Fruit fly (Drosophila melanogaster): ENCODE data around the gene CG33695.
A peak's percentile ranks its signal among the peaks of the same experiment; 100 is the strongest.

The CG33695 gene

DNA sequence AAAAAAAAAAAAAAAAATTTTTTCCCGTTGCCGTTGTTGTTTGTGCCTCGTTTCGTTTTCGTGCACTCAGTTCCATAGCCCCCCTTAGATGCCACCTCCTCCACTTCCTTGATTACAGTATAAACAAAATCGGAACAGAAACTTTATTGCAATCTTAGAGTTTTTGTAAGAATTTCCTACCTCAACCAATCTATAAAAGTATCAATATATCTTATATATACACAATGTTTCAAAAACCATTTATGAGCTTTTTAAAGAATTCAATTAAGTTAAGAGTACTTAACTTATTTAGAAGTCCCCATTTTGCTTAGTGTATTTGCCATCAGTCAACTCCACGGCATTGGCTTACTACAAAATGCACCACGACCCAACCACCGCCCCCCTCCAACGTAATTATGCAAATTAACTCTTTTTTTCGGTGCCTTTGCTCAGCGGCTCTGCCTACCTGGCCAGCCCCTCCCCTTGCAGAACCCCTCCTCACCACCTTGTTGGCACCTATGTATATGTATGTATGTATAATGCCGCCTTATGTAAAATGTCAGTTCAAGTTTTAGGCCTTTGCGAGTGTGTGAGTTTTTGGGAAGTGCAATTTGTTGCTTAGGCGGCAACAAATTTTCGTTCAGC, 39.9 kb downstream of the CG33695 start:
- TF ChIP-seq GATAd (GFP tag; optimal IDR thresholded peaks at IDR 0.05), result no peak
- no peak for TF ChIP-seq Hr78 (GFP tag; optimal IDR thresholded peaks at IDR 0.05)
- TF ChIP-seq h (GFP tag; optimal IDR thresholded peaks at IDR 0.05), result peak; percentile 6
- TF ChIP-seq HLH106 (tag; optimal IDR thresholded peaks at IDR 0.05), result peak; percentile 13
- no peak for TF ChIP-seq Dif (GFP tag; optimal IDR thresholded peaks at IDR 0.05; ENCODE audit: partially characterized antibody)

DNA sequence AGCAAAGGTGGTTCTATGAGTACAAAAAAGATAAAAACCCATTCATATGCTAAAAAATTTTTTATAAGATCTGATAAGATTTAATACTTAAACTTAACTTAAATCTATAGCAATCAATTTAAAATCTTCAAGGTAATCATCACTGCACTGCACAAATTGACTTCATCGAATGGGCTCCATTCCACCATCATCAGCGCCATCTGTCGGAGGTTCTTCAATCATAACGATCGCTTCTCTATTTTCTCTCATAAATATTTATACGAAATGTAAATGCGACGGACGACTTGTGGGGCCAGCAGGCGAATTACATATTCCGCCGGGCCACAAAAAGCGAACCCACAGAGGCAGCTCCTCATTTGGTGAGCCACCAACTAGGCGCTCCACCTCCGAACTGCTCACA, 40.6 kb downstream of the CG33695 start:
- TF ChIP-seq h (GFP tag; optimal IDR thresholded peaks at IDR 0.05), result no peak
- TF ChIP-seq HLH106 (tag; optimal IDR thresholded peaks at IDR 0.05), result no peak
- TF ChIP-seq CrebA (GFP tag; optimal IDR thresholded peaks at IDR 0.05; ENCODE audit: borderline replicate concordance), result no peak
- no peak for TF ChIP-seq psq (GFP tag; optimal IDR thresholded peaks at IDR 0.05)
- TF ChIP-seq GATAd (GFP tag; optimal IDR thresholded peaks at IDR 0.05), result no peak
- TF ChIP-seq sage (GFP tag; optimal IDR thresholded peaks at IDR 0.05), result no peak
- TF ChIP-seq Vsx2 (GFP tag; optimal IDR thresholded peaks at IDR 0.05; ENCODE audit: partially characterized antibody), result no peak
- TF ChIP-seq pan (optimal IDR thresholded peaks at IDR 0.05), result no peak

- TF ChIP-seq fru (GFP tag; optimal IDR thresholded peaks at IDR 0.05) (no peak), rgr (GFP tag; optimal IDR thresholded peaks at IDR 0.05) (no peak), CrebA (GFP tag; optimal IDR thresholded peaks at IDR 0.05; ENCODE audit: borderline replicate concordance) (no peak), ey (GFP tag; optimal IDR thresholded peaks at IDR 0.05) (no peak), OdsH (GFP tag; optimal IDR thresholded peaks at IDR 0.05) (no peak), GATAd (GFP tag; optimal IDR thresholded peaks at IDR 0.05) (no peak), Jra (GFP tag; optimal IDR thresholded peaks at IDR 0.05) (no peak), psq (GFP tag; optimal IDR thresholded peaks at IDR 0.05) (no peak), Rel (GFP tag; optimal IDR thresholded peaks at IDR 0.05) (no peak), Rel (tag; optimal IDR thresholded peaks at IDR 0.05) (no peak), HLH106 (tag; optimal IDR thresholded peaks at IDR 0.05) (no peak), sv (GFP tag; optimal IDR thresholded peaks at IDR 0.05) (no peak), dl (GFP tag; optimal IDR thresholded peaks at IDR 0.05; ENCODE audit: insufficient read depth in 1 of 2, partially characterized antibody in 2 of 2) (no peak), Vsx2 (GFP tag; optimal IDR thresholded peaks at IDR 0.05; ENCODE audit: partially characterized antibody) (no peak), Dif (GFP tag; optimal IDR thresholded peaks at IDR 0.05; ENCODE audit: partially characterized antibody) (no peak), brk (GFP tag; optimal IDR thresholded peaks at IDR 0.05) (no peak), br (GFP tag; optimal IDR thresholded peaks at IDR 0.05) (no peak), Mio (GFP tag; optimal IDR thresholded peaks at IDR 0.05) (no peak), usp (GFP tag; optimal IDR thresholded peaks at IDR 0.05) (no peak)
Observed at dm6 chr2L:11319221-11319620, 41.4 kb downstream of the CG33695 start.

DNA sequence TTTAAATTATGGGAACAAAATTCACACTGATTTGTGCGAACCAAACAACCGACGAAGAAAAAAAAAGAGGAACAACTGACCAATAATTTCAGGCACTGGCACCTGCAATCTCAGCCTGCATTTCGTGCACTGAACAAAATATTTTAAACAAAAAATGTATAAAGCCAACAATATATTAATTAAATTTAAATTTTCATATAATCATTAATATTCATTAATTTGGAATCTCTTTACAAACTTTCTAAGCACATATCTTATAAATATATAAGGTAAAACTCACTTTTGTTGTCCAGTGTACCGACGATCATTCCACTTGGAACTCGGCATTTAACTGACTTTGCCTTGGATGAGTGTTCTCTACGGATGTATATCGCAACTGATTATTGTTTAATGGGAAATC, 44.3 kb downstream of the CG33695 start:
- TF ChIP-seq HLH106 (tag; optimal IDR thresholded peaks at IDR 0.05) (peak; percentile 16), Dfd (GFP tag; optimal IDR thresholded peaks at IDR 0.05) (no peak)

DNA sequence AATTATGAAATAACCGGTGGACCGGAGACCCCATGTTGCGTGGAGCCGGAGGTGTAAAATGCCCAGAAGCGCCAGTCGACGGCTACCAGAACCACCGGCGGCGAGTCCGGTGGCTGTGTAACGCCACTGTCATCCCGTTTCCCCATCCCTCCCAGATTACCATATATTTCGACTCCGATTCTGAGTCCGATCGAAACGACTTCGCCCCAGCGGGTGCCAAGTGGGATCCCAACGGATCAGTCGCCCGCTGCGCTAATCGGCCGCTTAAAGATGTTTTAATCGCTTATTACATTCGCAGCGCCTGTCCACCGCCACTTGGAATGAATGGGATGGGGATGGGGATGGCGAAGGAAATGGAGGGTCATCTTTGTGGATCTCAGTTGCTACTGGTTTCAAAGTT, 45.0 kb downstream of the CG33695 start:
- TF ChIP-seq CG32264 (GFP tag; optimal IDR thresholded peaks at IDR 0.05) (no peak), Dif (GFP tag; optimal IDR thresholded peaks at IDR 0.05; ENCODE audit: partially characterized antibody) (no peak), dmrt93B (GFP tag; optimal IDR thresholded peaks at IDR 0.05) (no peak), CG9705 (GFP tag; optimal IDR thresholded peaks at IDR 0.05) (no peak), Myc (optimal IDR thresholded peaks at IDR 0.05) (no peak), br (GFP tag; optimal IDR thresholded peaks at IDR 0.05) (no peak), Hr78 (GFP tag; optimal IDR thresholded peaks at IDR 0.05) (no peak)

DNA sequence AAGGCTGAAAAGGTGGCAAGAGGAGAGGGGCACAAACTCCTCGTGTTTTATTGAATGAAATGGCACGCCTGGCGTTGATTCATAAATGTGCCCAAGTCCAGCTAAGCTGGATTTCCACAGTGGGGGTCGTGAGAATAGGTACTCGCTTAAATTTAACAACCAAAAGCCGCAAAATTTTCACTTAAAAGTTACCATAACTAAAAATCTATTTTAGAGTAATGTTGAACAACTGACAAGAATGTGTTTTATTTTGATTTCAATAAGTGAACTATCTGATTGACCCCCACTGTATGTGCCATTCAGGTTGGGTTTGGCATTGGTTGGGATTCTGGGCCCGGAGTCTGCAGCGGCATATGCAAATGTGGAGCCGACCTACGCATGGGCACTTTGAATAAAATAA, 46.1 kb downstream of the CG33695 start:
- TF ChIP-seq Myc (optimal IDR thresholded peaks at IDR 0.05) (no peak), HLH106 (tag; optimal IDR thresholded peaks at IDR 0.05) (peak; percentile 89), rgr (GFP tag; optimal IDR thresholded peaks at IDR 0.05) (peak; percentile 94), br (GFP tag; optimal IDR thresholded peaks at IDR 0.05) (peak; percentile 92), lola (GFP tag; optimal IDR thresholded peaks at IDR 0.05) (no peak), dl (GFP tag; optimal IDR thresholded peaks at IDR 0.05; ENCODE audit: insufficient read depth in 1 of 2, partially characterized antibody in 2 of 2) (no peak), jim (GFP tag; optimal IDR thresholded peaks at IDR 0.05) (no peak), ey (GFP tag; optimal IDR thresholded peaks at IDR 0.05) (peak; percentile 94), woc (GFP tag; optimal IDR thresholded peaks at IDR 0.05) (peak; percentile 88), N (GFP tag; optimal IDR thresholded peaks at IDR 0.05) (no peak), Rel (GFP tag; optimal IDR thresholded peaks at IDR 0.05) (peak; percentile 73), Rel (tag; optimal IDR thresholded peaks at IDR 0.05) (peak; percentile 45), CG9705 (GFP tag; optimal IDR thresholded peaks at IDR 0.05) (peak; percentile 68), sage (GFP tag; optimal IDR thresholded peaks at IDR 0.05) (peak; percentile 80), Hnf4 (GFP tag; optimal IDR thresholded peaks at IDR 0.05) (peak; percentile 93), dsf (GFP tag; optimal IDR thresholded peaks at IDR 0.05; ENCODE audit: borderline replicate concordance) (peak; percentile 54), foxo (GFP tag; optimal IDR thresholded peaks at IDR 0.05) (peak; percentile 33 to 94), brk (GFP tag; optimal IDR thresholded peaks at IDR 0.05) (peak; percentile 78), Mio (GFP tag; optimal IDR thresholded peaks at IDR 0.05) (peak; percentile 43), tai (GFP tag; optimal IDR thresholded peaks at IDR 0.05) (peak; percentile 86), Jra (GFP tag; optimal IDR thresholded peaks at IDR 0.05) (peak; percentile 58), h (GFP tag; optimal IDR thresholded peaks at IDR 0.05) (peak; percentile 94), GATAd (GFP tag; optimal IDR thresholded peaks at IDR 0.05) (peak; percentile 30), Sp1 (GFP tag; optimal IDR thresholded peaks at IDR 0.05) (peak; percentile 88), dmrt93B (GFP tag; optimal IDR thresholded peaks at IDR 0.05) (peak; percentile 77), CG32264 (GFP tag; optimal IDR thresholded peaks at IDR 0.05) (peak; percentile 81), OdsH (GFP tag; optimal IDR thresholded peaks at IDR 0.05) (peak; percentile 93)
